Worm (Caenorhabditis elegans) whole organism, midembryonic: ENCODE measurements around the gene pcyt-1.

ENCODE experiments used
- T22C8.4 ChIP-seq: fragments of 200-800 bp; sonication (Bioruptor generic); IDR thresholded peaks from 2 replicates; pipeline ENCODE4 v1.3.6; 2022; ENCODE audit warnings: missing genetic modification characterization, missing compliant biosample characterization
- med-1 ChIP-seq: sonication (generic microtip); optimal IDR thresholded peaks from 2 replicates; lab custom pipeline; 2017; ENCODE audit warnings: missing genetic modification characterization, mild to moderate bottlenecking, missing compliant biosample characterization, antibody characterized with exemption, missing genetic modification reagents; ENCODE audit not compliant: insufficient read depth
- ref-1 ChIP-seq: fragments of 200-800 bp; sonication (Bioruptor generic); conservative IDR thresholded peaks from 2 replicates; pipeline ENCODE4 v1.3.6; 2022; ENCODE audit warnings: missing genetic modification reagents, missing genetic modification characterization, missing compliant biosample characterization
- tab-1 ChIP-seq: fragments of 200-800 bp; sonication (Bioruptor generic); IDR thresholded peaks from 2 replicates; pipeline ENCODE4 v1.3.6; 2022; ENCODE audit warnings: missing genetic modification characterization, missing compliant biosample characterization

DNA sequence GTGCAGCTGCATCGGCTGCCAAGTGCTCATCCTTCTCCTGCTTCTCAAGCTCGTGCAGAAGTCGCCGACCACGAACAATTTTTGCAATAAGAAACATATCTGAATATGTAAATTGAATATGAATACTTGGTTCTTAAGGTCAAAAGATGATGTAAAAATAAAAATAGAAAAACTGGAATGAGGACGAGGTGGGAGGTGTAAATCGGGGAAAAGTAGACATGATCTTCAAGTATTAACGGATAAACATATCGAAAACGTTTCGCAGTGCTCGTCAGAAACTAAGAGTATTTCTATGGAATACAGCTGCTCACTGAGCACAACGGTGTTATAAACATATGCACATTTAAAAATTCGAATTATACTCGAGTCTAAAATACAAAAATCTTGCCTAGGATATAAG, 32.1 kb upstream of the pcyt-1 start, which contains the start of gene glb-16:
- no peak for TF ChIP-seq med-1 (GFP tag; lab: Kevin White, UChicago)
- no peak for TF ChIP-seq tab-1 (GFP tag; lab: Robert Waterston, UW)
- no peak for TF ChIP-seq T22C8.4 (GFP tag; lab: Robert Waterston, UW)
- no peak for TF ChIP-seq ref-1 (GFP tag; lab: Robert Waterston, UW)
